Fruit fly (Drosophila melanogaster) whole organism, prepupa: ENCODE results near the gene CG4872.

ENCODE experiments used
- CG10631 ChIP-seq: fragments of 200-800 bp; sonication (Bioruptor generic); optimal IDR thresholded peaks from 2 replicates; lab custom pipeline; 2016; ENCODE audit warnings: missing biosample characterization, missing genetic modification characterization
- CG10669 ChIP-seq: fragments of 200-800 bp; sonication (Bioruptor generic); optimal IDR thresholded peaks from 3 replicates; lab custom pipeline; 2018; ENCODE audit warnings: missing biosample characterization, mild to moderate bottlenecking, missing genetic modification characterization, moderate library complexity
- CG11294 ChIP-seq: fragments of 200-800 bp; sonication (Bioruptor generic); IDR thresholded peaks from 2 replicates; pipeline ENCODE4 v1.3.6; 2022; ENCODE audit warnings: missing biosample characterization, missing genetic modification characterization
- CG11762 ChIP-seq: fragments of 200-800 bp; sonication (Bioruptor generic); optimal IDR thresholded peaks from 3 replicates; lab custom pipeline; 2016; ENCODE audit warnings: missing biosample characterization, missing genetic modification characterization; ENCODE audit not compliant: insufficient read depth
- CG11902 ChIP-seq: fragments of 200-800 bp; sonication (Bioruptor generic); optimal IDR thresholded peaks from 3 replicates; lab custom pipeline; 2016; ENCODE audit warnings: missing biosample characterization, missing genetic modification characterization
- CG15336 ChIP-seq: fragments of 200-800 bp; sonication (Bioruptor generic); IDR thresholded peaks from 2 replicates; pipeline ENCODE4 v1.3.6; 2022; ENCODE audit warnings: missing biosample characterization, missing genetic modification characterization
- CG1621 ChIP-seq: fragments of 200-800 bp; sonication (Bioruptor generic); optimal IDR thresholded peaks from 3 replicates; lab custom pipeline; 2018; ENCODE audit warnings: missing biosample characterization, mild to moderate bottlenecking, missing genetic modification characterization
- CG16779 ChIP-seq: fragments of 200-800 bp; sonication (Bioruptor generic); optimal IDR thresholded peaks from 3 replicates; lab custom pipeline; 2017; ENCODE audit warnings: missing biosample characterization, mild to moderate bottlenecking, missing genetic modification characterization
- CG3032 ChIP-seq: fragments of 200-800 bp; optimal IDR thresholded peaks from 2 replicates; lab custom pipeline; 2019; ENCODE audit warnings: missing biosample characterization, mild to moderate bottlenecking, missing genetic modification characterization, moderate library complexity
- CG31627 ChIP-seq: fragments of 200-800 bp; sonication (Bioruptor generic); optimal IDR thresholded peaks from 3 replicates; lab custom pipeline; 2016; ENCODE audit warnings: missing biosample characterization, missing genetic modification characterization
- CG4318 ChIP-seq: fragments of 200-800 bp; sonication (Bioruptor generic); optimal IDR thresholded peaks from 3 replicates; lab custom pipeline; 2017; ENCODE audit warnings: missing biosample characterization, mild to moderate bottlenecking, missing genetic modification characterization
- CG6276 ChIP-seq: fragments of 200-800 bp; sonication (Bioruptor generic); optimal IDR thresholded peaks from 2 replicates; lab custom pipeline; 2017; ENCODE audit warnings: missing biosample characterization, mild to moderate bottlenecking, missing genetic modification characterization
- CG6792 ChIP-seq: fragments of 200-800 bp; sonication (Bioruptor generic); optimal IDR thresholded peaks from 3 replicates; lab custom pipeline; 2016; ENCODE audit warnings: missing biosample characterization, missing genetic modification characterization
- CG6808 ChIP-seq: fragments of 200-800 bp; sonication (Bioruptor generic); optimal IDR thresholded peaks from 3 replicates; lab custom pipeline; 2017; ENCODE audit warnings: missing biosample characterization, missing genetic modification characterization, mild to moderate bottlenecking, moderate library complexity, missing genetic modification reagents
- CG6854 ChIP-seq: fragments of 200-800 bp; sonication (Bioruptor generic); optimal IDR thresholded peaks from 2 replicates; lab custom pipeline; 2017; ENCODE audit warnings: missing biosample characterization, mild to moderate bottlenecking, missing genetic modification characterization
- CG7368 ChIP-seq: fragments of 200-800 bp; sonication (Bioruptor generic); optimal IDR thresholded peaks from 3 replicates; lab custom pipeline; 2016; ENCODE audit warnings: missing biosample characterization, missing genetic modification characterization
- CG8119 ChIP-seq: fragments of 200-800 bp; sonication (Bioruptor generic); IDR thresholded peaks from 3 replicates; pipeline ENCODE4 v1.3.6; 2022; ENCODE audit warnings: missing biosample characterization, missing genetic modification characterization
- CG8632 ChIP-seq: fragments of 200-800 bp; sonication (Bioruptor generic); optimal IDR thresholded peaks from 3 replicates; lab custom pipeline; 2016; ENCODE audit warnings: missing biosample characterization, missing genetic modification characterization
- CG9139 ChIP-seq: fragments of 200-800 bp; sonication (Bioruptor generic); optimal IDR thresholded peaks from 3 replicates; lab custom pipeline; 2017; ENCODE audit warnings: missing biosample characterization, mild to moderate bottlenecking, missing genetic modification characterization
- Eip75B ChIP-seq: fragments of 200-800 bp; sonication (Bioruptor generic); optimal IDR thresholded peaks from 3 replicates; lab custom pipeline; 2016; ENCODE audit warnings: missing biosample characterization, missing genetic modification characterization
- Eip78C ChIP-seq: fragments of 200-800 bp; sonication (Bioruptor generic); peaks from one replicate; lab custom pipeline; 2016; ENCODE audit warnings: missing biosample characterization, missing genetic modification characterization
- Eip93F ChIP-seq: fragments of 200-800 bp; sonication (Bioruptor generic); optimal IDR thresholded peaks from 2 replicates; lab custom pipeline; 2016; ENCODE audit warnings: missing biosample characterization, mild to moderate bottlenecking, missing genetic modification characterization
- Ets21C ChIP-seq: fragments of 200-800 bp; sonication (Bioruptor generic); optimal IDR thresholded peaks from 3 replicates; lab custom pipeline; 2016; ENCODE audit warnings: missing biosample characterization, missing genetic modification characterization
- Gug ChIP-seq: fragments of 200-800 bp; sonication (Bioruptor generic); IDR thresholded peaks from 2 replicates; pipeline ENCODE4 v1.3.6; 2022; ENCODE audit warnings: missing biosample characterization, missing genetic modification characterization
- Hr38 ChIP-seq: sonication (Bioruptor generic); optimal IDR thresholded peaks from 2 replicates; lab custom pipeline; 2016; ENCODE audit warnings: missing biosample characterization, missing genetic modification characterization
- Hr39 ChIP-seq: fragments of 200-800 bp; sonication (Bioruptor generic); optimal IDR thresholded peaks from 2 replicates; lab custom pipeline; 2016; ENCODE audit warnings: missing biosample characterization, missing genetic modification characterization
- Hr4 ChIP-seq: fragments of 200-800 bp; sonication (Bioruptor generic); optimal IDR thresholded peaks from 3 replicates; lab custom pipeline; 2016; ENCODE audit warnings: missing biosample characterization, missing genetic modification characterization
- Lpt ChIP-seq: fragments of 200-800 bp; sonication (Bioruptor generic); optimal IDR thresholded peaks from 3 replicates; lab custom pipeline; 2016; ENCODE audit warnings: missing biosample characterization, missing genetic modification characterization
- Met ChIP-seq: fragments of 200-800 bp; sonication (Bioruptor generic); optimal IDR thresholded peaks from 3 replicates; lab custom pipeline; 2016; ENCODE audit warnings: missing biosample characterization, missing genetic modification characterization
- Sox14 ChIP-seq: fragments of 200-800 bp; sonication (Bioruptor generic); optimal IDR thresholded peaks from 3 replicates; lab custom pipeline; 2016; ENCODE audit warnings: missing biosample characterization, missing genetic modification characterization
- Sox15 ChIP-seq: fragments of 200-800 bp; sonication (Bioruptor generic); optimal IDR thresholded peaks from 3 replicates; lab custom pipeline; 2016; ENCODE audit warnings: missing biosample characterization, missing genetic modification characterization
- dac ChIP-seq: fragments of 200-800 bp; sonication (Bioruptor generic); optimal IDR thresholded peaks from 2 replicates; lab custom pipeline; 2017; ENCODE audit warnings: missing biosample characterization, mild to moderate bottlenecking, missing genetic modification characterization
- eg ChIP-seq: fragments of 200-800 bp; sonication (Bioruptor generic); IDR thresholded peaks from 3 replicates; pipeline ENCODE4 v1.3.6; 2022; ENCODE audit warnings: missing biosample characterization, missing genetic modification characterization
- fd59A ChIP-seq: fragments of 200-800 bp; sonication (Bioruptor generic); optimal IDR thresholded peaks from 2 replicates; lab custom pipeline; 2017; ENCODE audit warnings: missing biosample characterization, mild to moderate bottlenecking, missing genetic modification characterization, missing genetic modification reagents
- fd85E ChIP-seq: fragments of 200-800 bp; sonication (Bioruptor generic); optimal IDR thresholded peaks from 3 replicates; lab custom pipeline; 2016; ENCODE audit warnings: missing biosample characterization, missing genetic modification characterization
- fkh ChIP-seq: fragments of 200-800 bp; sonication (Bioruptor generic); optimal IDR thresholded peaks from 3 replicates; lab custom pipeline; 2017; ENCODE audit warnings: missing biosample characterization, mild to moderate bottlenecking, missing genetic modification characterization, moderate library complexity
- net ChIP-seq: fragments of 200-800 bp; sonication (Bioruptor generic); optimal IDR thresholded peaks from 3 replicates; lab custom pipeline; 2016; ENCODE audit warnings: missing biosample characterization, missing genetic modification characterization
- pdm3 ChIP-seq: fragments of 200-800 bp; sonication (Bioruptor generic); optimal IDR thresholded peaks from 3 replicates; lab custom pipeline; 2016; ENCODE audit warnings: missing biosample characterization, missing genetic modification characterization
- salr ChIP-seq, 2 experiments: fragments of 200-800 bp; sonication (Bioruptor generic); optimal IDR thresholded peaks; 3 replicates each; lab custom pipeline; 2016 to 2018; ENCODE audit warnings: missing biosample characterization in 2 of 2, missing genetic modification characterization in 2 of 2, mild to moderate bottlenecking in 1 of 2
- spab ChIP-seq: fragments of 200-800 bp; sonication (Bioruptor generic); optimal IDR thresholded peaks from 2 replicates; lab custom pipeline; 2017; ENCODE audit warnings: missing biosample characterization, mild to moderate bottlenecking, missing genetic modification characterization, missing genetic modification reagents
- svp ChIP-seq: fragments of 200-800 bp; sonication (Bioruptor generic); peaks from one replicate; lab custom pipeline; 2016; ENCODE audit warnings: missing biosample characterization, missing genetic modification characterization
- topi ChIP-seq: fragments of 200-800 bp; sonication (Bioruptor generic); optimal IDR thresholded peaks from 3 replicates; lab custom pipeline; 2016; ENCODE audit warnings: missing biosample characterization, missing genetic modification characterization
- vri ChIP-seq: fragments of 200-800 bp; sonication (Bioruptor generic); optimal IDR thresholded peaks from 3 replicates; lab custom pipeline; 2016; ENCODE audit warnings: missing biosample characterization, mild to moderate bottlenecking, missing genetic modification characterization

CG4872 gene

DNA sequence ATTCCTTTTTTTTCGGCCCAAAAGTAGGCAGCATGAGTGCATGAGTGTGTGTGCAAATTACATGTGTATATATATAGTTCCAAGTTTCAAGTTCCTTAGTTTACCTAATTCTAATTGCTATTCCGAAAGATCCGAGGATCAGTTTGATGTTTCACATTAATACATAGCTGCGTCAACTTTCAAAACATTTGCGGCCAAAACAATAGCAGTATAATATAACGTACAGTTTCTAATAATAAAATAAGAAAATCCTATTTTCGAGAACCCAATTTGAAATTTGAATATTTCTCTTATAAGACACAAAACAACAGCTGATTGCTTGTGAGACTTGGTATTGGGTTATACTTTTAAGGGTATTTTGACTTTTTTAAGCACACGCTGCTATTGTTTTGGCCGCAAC lies 42.1 kb upstream of the CG4872 start (continued):
- peak; percentile 45; the same call in 1 of the 3 replicates for TF ChIP-seq eg (GFP tag; lab: Robert Waterston, UW)
- no peak for TF ChIP-seq CG15336 (GFP tag; lab: Robert Waterston, UW)
- TF ChIP-seq fkh (GFP tag; lab: Kevin White, UChicago): no peak
- TF ChIP-seq Eip93F (GFP tag; lab: Kevin White, UChicago): no peak
- TF ChIP-seq Sox14 (GFP tag; lab: Kevin White, UChicago): no peak
- no peak for TF ChIP-seq Gug (GFP tag; lab: Robert Waterston, UW)
- TF ChIP-seq vri: no peak
- no peak for TF ChIP-seq dac (GFP tag; lab: Kevin White, UChicago)
- TF ChIP-seq CG7368 (GFP tag; lab: Kevin White, UChicago): no peak
- TF ChIP-seq fd85E (GFP tag; lab: Kevin White, UChicago): no peak
- TF ChIP-seq, all 60 proteins: peak for 5

DNA sequence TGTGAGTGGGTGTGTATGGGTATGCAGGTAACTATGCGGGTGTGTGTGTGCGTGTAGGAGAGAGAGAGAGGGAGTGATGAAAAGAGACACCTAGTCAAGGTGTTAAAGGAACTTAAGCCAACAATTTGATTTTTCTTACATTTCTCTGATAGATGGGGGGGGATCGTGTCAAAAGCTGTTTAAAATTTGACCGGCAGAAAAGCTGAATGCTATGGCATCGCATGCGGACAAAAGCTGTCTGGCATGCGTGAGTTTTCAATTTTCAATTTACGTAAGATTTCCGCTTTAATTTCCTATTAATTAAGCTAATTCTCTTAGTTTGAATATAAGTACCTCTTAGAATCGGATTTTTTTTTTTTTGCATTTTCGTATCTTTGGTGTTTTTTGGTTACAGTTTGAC lies 41.2 kb upstream of the CG4872 start:
- TF ChIP-seq salr (GFP tag; optimal IDR thresholded peaks at IDR 0.05; lab: Kevin White, UChicago) (no peak), CG11902 (no peak), CG1621 (tag; lab: Kevin White, UChicago) (no peak), CG10631 (no peak), dac (GFP tag; lab: Kevin White, UChicago) (no peak), fd59A (GFP tag; lab: Kevin White, UChicago) (no peak)

DNA sequence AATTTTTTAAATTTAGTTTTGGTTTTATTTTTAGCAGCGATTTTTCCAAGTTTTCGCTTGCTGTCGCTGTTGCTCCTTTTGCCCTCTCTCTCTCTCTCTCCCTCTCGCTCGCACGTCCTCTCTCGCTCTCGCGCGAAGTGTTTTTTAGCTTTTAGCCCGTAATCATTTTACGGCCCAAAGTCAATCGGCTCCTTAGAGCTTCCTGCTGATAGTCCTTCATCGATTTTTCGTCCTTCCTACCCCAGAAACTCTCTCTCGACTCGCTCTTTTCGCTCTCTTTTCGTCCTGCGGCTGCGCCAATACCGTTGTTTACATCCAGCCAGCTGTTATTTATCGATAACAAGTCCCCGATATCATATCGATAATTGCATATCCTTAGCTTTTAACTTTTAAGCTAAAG lies 36.9 kb upstream of the CG4872 start, which contains the start of gene RSG7:
Gene RSG7, minus strand, starts transcription at position 139 of the 400 bp plus-strand sequence.
- TF ChIP-seq CG6808 (GFP tag; lab: Kevin White, UChicago) (no peak), CG8632 (GFP tag; lab: Kevin White, UChicago) (no peak), CG11902 (no peak), Gug (GFP tag; lab: Robert Waterston, UW) (no peak), Eip75B (no peak), Eip93F (GFP tag; lab: Kevin White, UChicago) (no peak), Sox15 (GFP tag; lab: Kevin White, UChicago) (no peak), CG16779 (tag; lab: Kevin White, UChicago) (no peak), CG6792 (GFP tag; lab: Kevin White, UChicago) (no peak), spab (GFP tag; lab: Kevin White, UChicago) (no peak), Hr4 (GFP tag; lab: Kevin White, UChicago) (no peak), CG11762 (GFP tag; lab: Kevin White, UChicago) (no peak), vri (no peak), CG10669 (GFP tag; lab: Kevin White, UChicago) (no peak)

DNA sequence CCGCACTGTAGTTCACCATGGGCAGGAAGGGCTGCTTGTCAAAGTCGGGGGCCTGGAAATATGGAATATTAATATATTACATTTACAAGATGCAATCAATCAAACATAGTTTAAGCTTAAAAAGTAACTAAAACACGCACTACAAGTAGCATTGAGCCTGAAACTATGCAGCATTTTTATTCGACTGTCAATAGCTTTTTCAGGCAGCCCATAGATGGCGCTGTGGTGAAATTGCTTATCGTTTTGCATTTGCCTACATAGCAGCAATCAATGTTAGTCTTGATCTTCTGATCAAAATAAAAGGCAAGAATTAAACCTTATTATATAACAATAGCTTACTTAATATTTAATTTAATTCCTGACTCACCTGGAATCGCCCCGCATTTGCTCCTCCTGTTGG lies 34.6 kb upstream of the CG4872 start:
- TF ChIP-seq svp (GFP tag; lab: Kevin White, UChicago) (peak; percentile 28), Eip78C (peak; percentile 24), CG8119 (GFP tag; lab: Robert Waterston, UW) (no peak)

DNA sequence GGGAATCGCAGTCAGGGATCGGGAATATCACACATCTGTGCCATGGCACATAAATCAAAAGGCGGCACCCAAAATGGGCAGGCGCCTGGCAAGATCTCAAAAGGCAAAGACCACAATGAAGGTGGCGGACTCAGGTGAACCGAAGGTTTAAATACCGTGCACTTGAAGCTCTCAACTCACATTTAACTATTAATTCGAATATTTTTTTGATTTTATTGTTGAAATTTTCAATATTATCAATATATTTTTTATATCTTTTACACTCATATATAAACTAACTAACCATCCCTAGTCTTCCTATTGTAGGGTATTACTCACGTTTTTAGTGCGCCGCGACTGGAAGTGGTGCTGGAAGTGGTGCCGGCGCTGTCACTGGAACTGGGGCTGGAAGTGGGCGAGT lies 32.2 kb upstream of the CG4872 start:
- no peak for TF ChIP-seq Eip93F (GFP tag; lab: Kevin White, UChicago)
- peak; percentile 1 for TF ChIP-seq net
- no peak for TF ChIP-seq CG6808 (GFP tag; lab: Kevin White, UChicago)
- TF ChIP-seq CG9139 (GFP tag; lab: Kevin White, UChicago): no peak
- TF ChIP-seq Hr38 (GFP tag; lab: Kevin White, UChicago): no peak
- no peak for TF ChIP-seq CG6276 (GFP tag; lab: Kevin White, UChicago)
- no peak for TF ChIP-seq CG11902
- no peak for TF ChIP-seq Eip75B
- TF ChIP-seq pdm3 (GFP tag; lab: Kevin White, UChicago): no peak
- no peak for TF ChIP-seq CG1621 (tag; lab: Kevin White, UChicago)
- no peak for TF ChIP-seq topi (GFP tag; lab: Kevin White, UChicago)
- TF ChIP-seq CG6792 (GFP tag; lab: Kevin White, UChicago): no peak
- TF ChIP-seq CG3032: no peak
- TF ChIP-seq CG31627 (GFP tag; lab: Kevin White, UChicago): no peak
- no peak for TF ChIP-seq Hr39
- no peak for TF ChIP-seq vri
- no peak for TF ChIP-seq spab (GFP tag; lab: Kevin White, UChicago)
- TF ChIP-seq CG4318 (GFP tag; lab: Kevin White, UChicago): no peak
- TF ChIP-seq CG6854 (GFP tag; lab: Kevin White, UChicago): no peak
- TF ChIP-seq Met (GFP tag; lab: Kevin White, UChicago): no peak
- no peak for TF ChIP-seq Ets21C (GFP tag; lab: Kevin White, UChicago)
- TF ChIP-seq CG7368 (GFP tag; lab: Kevin White, UChicago): no peak
- TF ChIP-seq CG11762 (GFP tag; lab: Kevin White, UChicago): no peak
- no peak for TF ChIP-seq CG11294
- TF ChIP-seq salr (GFP tag; optimal IDR thresholded peaks at IDR 0.05; lab: Kevin White, UChicago): no peak
- TF ChIP-seq Lpt (GFP tag; lab: Kevin White, UChicago): no peak
